Fruit fly (Drosophila melanogaster) whole organism, embryonic: ENCODE measurements around the gene CG9664.

Experiments
- B-H2 ChIP-seq: fragments of 200-800 bp; sonication (Bioruptor generic); optimal IDR thresholded peaks from 2 replicates; lab custom pipeline; 2018; ENCODE audit warnings: missing biosample characterization, mild to moderate bottlenecking, missing genetic modification characterization
- Bdp1 ChIP-seq: fragments of 200-800 bp; sonication (Bioruptor generic); optimal IDR thresholded peaks from 3 replicates; lab custom pipeline; 2016; ENCODE audit warnings: missing biosample characterization, missing genetic modification characterization
- Bgb ChIP-seq: fragments of 200-800 bp; sonication (Bioruptor generic); IDR thresholded peaks from 2 replicates; pipeline ENCODE4 v1.3.6; 2022; ENCODE audit warnings: missing biosample characterization, missing genetic modification characterization; ENCODE audit not compliant: partially characterized antibody
- Bteb2 ChIP-seq: fragments of 200-800 bp; sonication (Bioruptor generic); optimal IDR thresholded peaks from 2 replicates; lab custom pipeline; 2016; ENCODE audit warnings: missing biosample characterization, missing genetic modification characterization
- CG1024 ChIP-seq: fragments of 200-800 bp; sonication (Bioruptor generic); IDR thresholded peaks from 2 replicates; pipeline ENCODE4 v1.3.6; 2022; ENCODE audit warnings: missing biosample characterization, missing genetic modification characterization
- CG10654 ChIP-seq: fragments of 200-800 bp; sonication (Bioruptor generic); optimal IDR thresholded peaks from 2 replicates; lab custom pipeline; 2016; ENCODE audit warnings: missing biosample characterization, missing genetic modification characterization
- CG12236 ChIP-seq: fragments of 200-800 bp; sonication (Bioruptor generic); optimal IDR thresholded peaks from 2 replicates; lab custom pipeline; 2016; ENCODE audit warnings: missing biosample characterization, missing genetic modification characterization
- CG1233 ChIP-seq: fragments of 200-800 bp; sonication (Bioruptor generic); optimal IDR thresholded peaks from 4 replicates; lab custom pipeline; 2018; ENCODE audit warnings: missing biosample characterization, mild to moderate bottlenecking, missing genetic modification characterization
- CG12769 ChIP-seq: fragments of 200-800 bp; sonication (Bioruptor generic); optimal IDR thresholded peaks from 2 replicates; lab custom pipeline; 2019; ENCODE audit warnings: missing biosample characterization, mild to moderate bottlenecking, missing genetic modification characterization, moderate library complexity
- CG13287 ChIP-seq: fragments of 200-800 bp; sonication (Bioruptor generic); IDR thresholded peaks from 2 replicates; pipeline ENCODE4 v1.3.6; 2022; ENCODE audit warnings: missing biosample characterization, missing genetic modification characterization; ENCODE audit not compliant: partially characterized antibody
- CG13624 ChIP-seq: fragments of 200-800 bp; sonication (Bioruptor generic); optimal IDR thresholded peaks from 2 replicates; lab custom pipeline; 2016; ENCODE audit warnings: missing biosample characterization, missing genetic modification characterization
- CG14667 ChIP-seq: fragments of 200-800 bp; sonication (Bioruptor generic); IDR thresholded peaks from 2 replicates; pipeline ENCODE4 v1.3.6; 2022; ENCODE audit warnings: missing biosample characterization, missing genetic modification characterization
- CG1792 ChIP-seq: fragments of 200-800 bp; sonication (Bioruptor generic); optimal IDR thresholded peaks from 2 replicates; lab custom pipeline; 2016; ENCODE audit warnings: missing biosample characterization, missing genetic modification characterization
- CG2678 ChIP-seq: fragments of 200-800 bp; sonication (Bioruptor generic); optimal IDR thresholded peaks from 3 replicates; lab custom pipeline; 2019; ENCODE audit warnings: missing biosample characterization, mild to moderate bottlenecking, missing genetic modification characterization, moderate library complexity
- CG30020 ChIP-seq: fragments of 200-800 bp; optimal IDR thresholded peaks from 2 replicates; lab custom pipeline; 2019; ENCODE audit warnings: missing biosample characterization, mild to moderate bottlenecking, missing genetic modification characterization, moderate library complexity
- CG3281 ChIP-seq: fragments of 200-800 bp; sonication (Bioruptor generic); optimal IDR thresholded peaks from 3 replicates; lab custom pipeline; 2017; ENCODE audit warnings: missing biosample characterization, mild to moderate bottlenecking, missing genetic modification characterization
- CG6175 ChIP-seq: fragments of 200-800 bp; sonication (Bioruptor generic); IDR thresholded peaks from 3 replicates; pipeline ENCODE4 v1.3.6; 2022; ENCODE audit warnings: missing biosample characterization, missing genetic modification characterization
- CG6791 ChIP-seq: fragments of 200-800 bp; sonication (Bioruptor generic); IDR thresholded peaks from 3 replicates; pipeline ENCODE4 v1.3.6; 2022; ENCODE audit warnings: missing biosample characterization, missing genetic modification characterization; ENCODE audit not compliant: partially characterized antibody
- CG7357 ChIP-seq: fragments of 200-800 bp; sonication (Bioruptor generic); IDR thresholded peaks from 3 replicates; pipeline ENCODE4 v1.3.6; 2022; ENCODE audit warnings: missing biosample characterization, missing genetic modification characterization
- CG7786 ChIP-seq: fragments of 200-800 bp; sonication (Bioruptor generic); optimal IDR thresholded peaks from 2 replicates; lab custom pipeline; 2016; ENCODE audit warnings: missing biosample characterization, missing genetic modification characterization
- CG7928 ChIP-seq: fragments of 200-800 bp; sonication (Bioruptor generic); optimal IDR thresholded peaks from 2 replicates; lab custom pipeline; 2017; ENCODE audit warnings: missing biosample characterization, mild to moderate bottlenecking, missing genetic modification characterization
- CG8944 ChIP-seq: fragments of 200-800 bp; sonication (Bioruptor generic); optimal IDR thresholded peaks from 3 replicates; lab custom pipeline; 2016; ENCODE audit warnings: missing biosample characterization, missing genetic modification characterization
- CG9215 ChIP-seq: fragments of 200-800 bp; sonication (Bioruptor generic); IDR thresholded peaks from 2 replicates; pipeline ENCODE4 v1.3.6; 2022; ENCODE audit warnings: missing biosample characterization, missing genetic modification characterization
- D ChIP-seq, 2 experiments: fragments of 200-800 bp in 1 of 2; fragments of >200 bp in 1 of 2; sonication (Bioruptor generic) in 1 of 2; optimal IDR thresholded peaks; 2 replicates in 1 of 2; 3 replicates in 1 of 2; lab custom pipeline; 2017; ENCODE audit warnings: mild to moderate bottlenecking in 1 of 2, missing biosample characterization in 1 of 2, missing genetic modification characterization in 1 of 2, missing genetic modification reagents in 1 of 2
- Dfd ChIP-seq, 2 experiments: fragments of >200 bp; optimal IDR thresholded peaks; 2 replicates each; lab custom pipeline; 2017; ENCODE audit warnings: missing biosample characterization in 2 of 2, missing genetic modification characterization in 2 of 2
- Dref ChIP-seq: fragments of 200-800 bp; sonication (Bioruptor generic); IDR thresholded peaks from 2 replicates; pipeline ENCODE4 v1.3.6; 2022; ENCODE audit warnings: missing biosample characterization, missing genetic modification characterization
- HmgZ ChIP-seq: fragments of 200-800 bp; sonication (Bioruptor generic); optimal IDR thresholded peaks from 2 replicates; lab custom pipeline; 2018; ENCODE audit warnings: missing biosample characterization, mild to moderate bottlenecking, missing genetic modification characterization
- Hr3 ChIP-seq: fragments of 200-800 bp; sonication (Bioruptor generic); optimal IDR thresholded peaks from 3 replicates; lab custom pipeline; 2016; ENCODE audit warnings: missing biosample characterization, missing genetic modification characterization
- Hr39 ChIP-seq: fragments of >200 bp; optimal IDR thresholded peaks from 2 replicates; lab custom pipeline; 2017
- Hr78 ChIP-seq, 2 experiments: fragments of 200-800 bp in 1 of 2; fragments of >200 bp in 1 of 2; sonication (Bioruptor generic) in 1 of 2; optimal IDR thresholded peaks; 2 replicates each; lab custom pipeline; 2017 to 2019; ENCODE audit warnings: missing biosample characterization in 2 of 2, missing genetic modification characterization in 2 of 2, mild to moderate bottlenecking in 1 of 2, moderate library complexity in 1 of 2
- NC2β ChIP-seq: fragments of 200-800 bp; sonication (Bioruptor generic); optimal IDR thresholded peaks from 2 replicates; lab custom pipeline; 2016; ENCODE audit warnings: missing biosample characterization, missing genetic modification characterization
- Nf-YC ChIP-seq: fragments of 200-800 bp; optimal IDR thresholded peaks from 3 replicates; lab custom pipeline; 2019; ENCODE audit warnings: missing biosample characterization, mild to moderate bottlenecking, missing genetic modification characterization, moderate library complexity
- Oaz ChIP-seq: fragments of 200-800 bp; sonication (Bioruptor generic); IDR thresholded peaks from 2 replicates; pipeline ENCODE4 v1.3.6; 2022; ENCODE audit warnings: missing biosample characterization, missing genetic modification characterization
- Sry-δ ChIP-seq: fragments of 200-800 bp; sonication (Bioruptor generic); optimal IDR thresholded peaks from 2 replicates; lab custom pipeline; 2016; ENCODE audit warnings: missing biosample characterization, missing genetic modification characterization
- Xrp1 ChIP-seq: fragments of 200-800 bp; sonication (Bioruptor generic); IDR thresholded peaks from 2 replicates; pipeline ENCODE4 v1.3.6; 2022; ENCODE audit warnings: missing biosample characterization, missing genetic modification characterization
- aop ChIP-seq: fragments of 200-800 bp; sonication (Bioruptor generic); IDR thresholded peaks from 2 replicates; pipeline ENCODE4 v1.3.6; 2022; ENCODE audit warnings: missing biosample characterization, missing genetic modification characterization
- ato ChIP-seq: fragments of 200-800 bp; sonication (Bioruptor generic); IDR thresholded peaks from 2 replicates; pipeline ENCODE4 v1.3.6; 2022; ENCODE audit warnings: missing biosample characterization, missing genetic modification characterization; ENCODE audit not compliant: partially characterized antibody
- bab2 ChIP-seq: fragments of 200-800 bp; sonication (Bioruptor generic); optimal IDR thresholded peaks from 2 replicates; lab custom pipeline; 2016; ENCODE audit warnings: missing biosample characterization, missing genetic modification characterization
- chinmo ChIP-seq: fragments of 200-800 bp; sonication (Bioruptor generic); IDR thresholded peaks from 4 replicates; pipeline ENCODE4 v1.3.6; 2022; ENCODE audit warnings: missing biosample characterization, missing genetic modification characterization; ENCODE audit not compliant: partially characterized antibody
- dm ChIP-seq: fragments of 200-800 bp; sonication (Bioruptor generic); optimal IDR thresholded peaks from 3 replicates; lab custom pipeline; 2016; ENCODE audit warnings: missing biosample characterization, missing genetic modification characterization
- emc ChIP-seq: fragments of 200-800 bp; sonication (Bioruptor generic); optimal IDR thresholded peaks from 2 replicates; lab custom pipeline; 2016; ENCODE audit warnings: missing biosample characterization, missing genetic modification characterization
- fd102C ChIP-seq: fragments of 200-800 bp; sonication (Bioruptor generic); optimal IDR thresholded peaks from 2 replicates; lab custom pipeline; 2018; ENCODE audit warnings: missing biosample characterization, mild to moderate bottlenecking, missing genetic modification characterization, moderate library complexity
- hb ChIP-seq: fragments of 200-800 bp; sonication (Bioruptor generic); IDR thresholded peaks from 3 replicates; pipeline ENCODE4 v1.3.6; 2022; ENCODE audit warnings: missing biosample characterization, missing genetic modification characterization; ENCODE audit not compliant: partially characterized antibody
- lbe ChIP-seq: fragments of 200-800 bp; sonication (Bioruptor generic); optimal IDR thresholded peaks from 2 replicates; lab custom pipeline; 2016; ENCODE audit warnings: missing biosample characterization, mild to moderate bottlenecking, missing genetic modification characterization
- scrt ChIP-seq: fragments of 200-800 bp; sonication (Bioruptor generic); optimal IDR thresholded peaks from 2 replicates; lab custom pipeline; 2018; ENCODE audit warnings: missing biosample characterization, mild to moderate bottlenecking, missing genetic modification characterization, moderate library complexity
- sna ChIP-seq: fragments of 200-800 bp; sonication (Bioruptor generic); IDR thresholded peaks from 2 replicates; pipeline ENCODE4 v1.3.6; 2022; ENCODE audit warnings: missing biosample characterization, missing genetic modification characterization; ENCODE audit not compliant: partially characterized antibody
- tna ChIP-seq: fragments of 200-800 bp; sonication (Bioruptor generic); IDR thresholded peaks from 2 replicates; pipeline ENCODE4 v1.3.6; 2022; ENCODE audit warnings: missing biosample characterization, missing genetic modification characterization; ENCODE audit not compliant: partially characterized antibody
- tx ChIP-seq: fragments of 200-800 bp; sonication (Bioruptor generic); optimal IDR thresholded peaks from 2 replicates; lab custom pipeline; 2016; ENCODE audit warnings: missing biosample characterization, missing genetic modification characterization
- unc-4 ChIP-seq: fragments of 200-800 bp; sonication (Bioruptor generic); IDR thresholded peaks from 2 replicates; pipeline ENCODE4 v1.3.6; 2022; ENCODE audit warnings: missing biosample characterization, missing genetic modification characterization; ENCODE audit not compliant: partially characterized antibody
- vnd ChIP-seq: fragments of 200-800 bp; sonication (Bioruptor generic); IDR thresholded peaks from 3 replicates; pipeline ENCODE4 v1.3.6; 2022; ENCODE audit warnings: missing biosample characterization, missing genetic modification characterization; ENCODE audit not compliant: partially characterized antibody

Gene CG9664

dm6 chr2L:3319731-3320295 lies 25.3 kb upstream of the CG9664 start, which contains the start of the genes Fign and CG8837 (continued):
- TF ChIP-seq CG7928 (GFP tag; lab: Kevin White, UChicago) (no peak), CG12769 (tag; lab: Kevin White, UChicago) (no peak), CG1024 (GFP tag; lab: Robert Waterston, UW) (0 out of 2 replicates have a peak, but pooled peaks have one; percentile 25), Oaz (no peak), Hr3 (no peak), CG3281 (GFP tag; lab: Kevin White, UChicago) (no peak), vnd (GFP tag; lab: Robert Waterston, UW) (peak; percentile 90), CG14667 (no peak), unc-4 (peak; percentile 57), Sry-δ (GFP tag; lab: Kevin White, UChicago) (peak; percentile 65), CG1792 (GFP tag; lab: Kevin White, UChicago) (no peak), CG13287 (GFP tag; lab: Robert Waterston, UW) (peak; percentile 87), bab2 (GFP tag; lab: Kevin White, UChicago) (no peak), Nf-YC (tag; lab: Kevin White, UChicago) (no peak), Bteb2 (GFP tag; lab: Kevin White, UChicago) (no peak), CG13624 (GFP tag; lab: Kevin White, UChicago) (no peak), Bdp1 (GFP tag; lab: Kevin White, UChicago) (no peak), Dfd (GFP tag; optimal IDR thresholded peaks at IDR 0.05; lab: Kevin White, UChicago) (peak in 1 of 2 experiments; percentile 41), HmgZ (tag; lab: Kevin White, UChicago) (peak; percentile 44), hb (GFP tag; lab: Robert Waterston, UW) (peak; percentile 95), Bgb (GFP tag; lab: Robert Waterston, UW) (peak; percentile 94), D (optimal IDR thresholded peaks at IDR 0.05; lab: Kevin White, UChicago) (no peak), D (GFP tag; optimal IDR thresholded peaks at IDR 0.05; lab: Kevin White, UChicago) (no peak), NC2β (no peak), tx (GFP tag; lab: Kevin White, UChicago) (no peak), Hr39 (lab: Kevin White, UChicago) (no peak), Hr78 (GFP tag; optimal IDR thresholded peaks at IDR 0.05; lab: Kevin White, UChicago) (no peak), sna (GFP tag; lab: Robert Waterston, UW) (peak; percentile 84), Xrp1 (GFP tag; lab: Robert Waterston, UW) (no peak), fd102C (no peak), dm (no peak), CG7357 (GFP tag; lab: Robert Waterston, UW) (peak; percentile 95), CG10654 (GFP tag; lab: Kevin White, UChicago) (no peak), CG6175 (no peak), B-H2 (GFP tag; lab: Kevin White, UChicago) (no peak), aop (GFP tag; lab: Robert Waterston, UW) (no peak), Dref (GFP tag; lab: Robert Waterston, UW) (peak; percentile 98), CG30020 (peak; percentile 71), CG7786 (no peak), CG2678 (tag; lab: Kevin White, UChicago) (no peak), ato (GFP tag; lab: Robert Waterston, UW) (peak; percentile 93), emc (GFP tag; lab: Kevin White, UChicago) (no peak), CG9215 (no peak), CG1233 (GFP tag; lab: Kevin White, UChicago) (no peak), CG12236 (GFP tag; lab: Kevin White, UChicago) (no peak), tna (GFP tag; lab: Robert Waterston, UW) (peak; percentile 94), lbe (GFP tag; lab: Kevin White, UChicago) (no peak), CG6791 (GFP tag; lab: Robert Waterston, UW) (peak; percentile 94), chinmo (peak; percentile 68; the same call in 1 of the 4 replicates), scrt (GFP tag; lab: Kevin White, UChicago) (no peak), CG8944 (GFP tag; lab: Kevin White, UChicago) (no peak)
